Worm (Caenorhabditis elegans) whole organism, young adult: ENCODE data around the gene dlat-2.

Experiments used
- C17E4.6 ChIP-seq: fragments of 200-800 bp; sonication (Bioruptor generic); IDR thresholded peaks from 2 replicates; pipeline ENCODE4 v1.3.6; 2022; ENCODE audit warnings: missing genetic modification reagents, missing genetic modification characterization, missing compliant biosample characterization
- F10E7.11 ChIP-seq: sonication (generic microtip); optimal IDR thresholded peaks from 2 replicates; lab custom pipeline; 2017; ENCODE audit warnings: mild to moderate bottlenecking, missing genetic modification characterization, moderate library complexity, missing compliant biosample characterization
- F22D6.2 ChIP-seq: sonication (generic microtip); optimal IDR thresholded peaks from 2 replicates; lab custom pipeline; 2016; ENCODE audit warnings: mild to moderate bottlenecking, missing genetic modification characterization, missing compliant biosample characterization
- F23B12.7 ChIP-seq: sonication (generic microtip); optimal IDR thresholded peaks from 2 replicates; lab custom pipeline; 2017; ENCODE audit warnings: missing genetic modification characterization, mild to moderate bottlenecking, missing compliant biosample characterization, antibody characterized with exemption, moderate library complexity; ENCODE audit not compliant: insufficient read depth
- F37B4.10 ChIP-seq: fragments of 200-800 bp; sonication (Bioruptor generic); IDR thresholded peaks from 2 replicates; pipeline ENCODE4 v1.3.6; 2022; ENCODE audit warnings: missing genetic modification characterization, missing compliant biosample characterization
- K11D2.4 ChIP-seq: fragments of 200-800 bp; sonication (Bioruptor generic); IDR thresholded peaks from 2 replicates; pipeline ENCODE4 v1.3.6; 2022; ENCODE audit warnings: missing genetic modification reagents, missing genetic modification characterization, missing compliant biosample characterization
- T07F8.4 ChIP-seq: sonication (generic microtip); optimal IDR thresholded peaks from 2 replicates; lab custom pipeline; 2016; ENCODE audit warnings: mild to moderate bottlenecking, missing genetic modification characterization, moderate library complexity, missing compliant biosample characterization
- bed-2 ChIP-seq: fragments of 200-800 bp; sonication (Bioruptor generic); IDR thresholded peaks from 2 replicates; pipeline ENCODE4 v1.3.6; 2022; ENCODE audit warnings: missing genetic modification reagents, missing genetic modification characterization, missing compliant biosample characterization
- cebp-2 ChIP-seq: fragments of 200-800 bp; sonication (Bioruptor generic); IDR thresholded peaks from 2 replicates; pipeline ENCODE4 v1.3.6; 2022; ENCODE audit warnings: missing genetic modification characterization, missing compliant biosample characterization
- ceh-100 ChIP-seq: fragments of 200-800 bp; sonication (Bioruptor generic); IDR thresholded peaks from 2 replicates; pipeline ENCODE4 v1.3.6; 2022; ENCODE audit warnings: missing genetic modification reagents, missing genetic modification characterization, missing compliant biosample characterization
- ceh-27 ChIP-seq: fragments of 200-800 bp; sonication (Bioruptor generic); optimal IDR thresholded peaks from 2 replicates; lab custom pipeline; 2018; ENCODE audit warnings: mild to moderate bottlenecking, missing genetic modification characterization, moderate library complexity, missing compliant biosample characterization
- ceh-40 ChIP-seq: fragments of 200-800 bp; sonication (Bioruptor generic); IDR thresholded peaks from 2 replicates; pipeline ENCODE4 v1.3.6; 2022; ENCODE audit warnings: missing genetic modification characterization, missing compliant biosample characterization
- ceh-58 ChIP-seq: fragments of 200-800 bp; sonication (Bioruptor generic); IDR thresholded peaks from 2 replicates; pipeline ENCODE4 v1.3.6; 2022; ENCODE audit warnings: missing genetic modification characterization, missing compliant biosample characterization
- dox-1 ChIP-seq: fragments of 200-800 bp; sonication (Bioruptor generic); IDR thresholded peaks from 2 replicates; pipeline ENCODE4 v1.3.6; 2022; ENCODE audit warnings: missing genetic modification reagents, missing genetic modification characterization, missing compliant biosample characterization
- egrh-3 ChIP-seq: fragments of 200-800 bp; sonication (Bioruptor generic); IDR thresholded peaks from 2 replicates; pipeline ENCODE4 v1.3.6; 2022; ENCODE audit warnings: missing genetic modification reagents, missing genetic modification characterization, missing compliant biosample characterization
- gei-17 ChIP-seq: fragments of 200-800 bp; sonication (Bioruptor generic); optimal IDR thresholded peaks from 2 replicates; lab custom pipeline; 2018; ENCODE audit warnings: mild to moderate bottlenecking, missing genetic modification characterization, missing compliant biosample characterization
- hlh-26 ChIP-seq: fragments of 200-800 bp; sonication (Bioruptor generic); conservative IDR thresholded peaks from 2 replicates; pipeline ENCODE4 v1.3.6; 2022; ENCODE audit warnings: missing genetic modification reagents, missing genetic modification characterization, missing compliant biosample characterization
- hmg-20 ChIP-seq: fragments of 200-800 bp; sonication (Bioruptor generic); IDR thresholded peaks from 2 replicates; pipeline ENCODE4 v1.3.6; 2022; ENCODE audit warnings: missing genetic modification reagents, missing genetic modification characterization, missing compliant biosample characterization
- hrde-1 ChIP-seq: sonication (generic microtip); optimal IDR thresholded peaks from 2 replicates; lab custom pipeline; 2016; ENCODE audit warnings: missing genetic modification characterization, mild to moderate bottlenecking, missing compliant biosample characterization, moderate library complexity, missing genotype, missing genetic modification reagents, borderline replicate concordance
- let-607 ChIP-seq, 2 experiments: fragments of 200-800 bp in 1 of 2; sonication (Bioruptor generic) in 1 of 2; sonication (generic microtip) in 1 of 2; optimal IDR thresholded peaks; 2 replicates each; lab custom pipeline; 2016 to 2018; ENCODE audit warnings: mild to moderate bottlenecking in 2 of 2, missing compliant biosample characterization in 2 of 2, missing genetic modification characterization in 2 of 2, moderate library complexity in 2 of 2, missing genotype in 1 of 2
- lin-35 ChIP-seq, 3 experiments: fragments of 150-350 bp in 2 of 3; sonication (generic microtip) in 1 of 3; optimal IDR thresholded peaks; 2 replicates each; lab custom pipeline; 2014 to 2018; ENCODE audit warnings: missing biosample characterization in 3 of 3, missing genetic modification characterization in 3 of 3, missing genetic modification reagents in 3 of 3
- lin-40 ChIP-seq: sonication (generic microtip); optimal IDR thresholded peaks from 2 replicates; lab custom pipeline; 2016; ENCODE audit warnings: missing genetic modification characterization, mild to moderate bottlenecking, missing compliant biosample characterization, missing genotype, missing genetic modification reagents
- madf-6 ChIP-seq: fragments of 200-800 bp; sonication (Bioruptor generic); IDR thresholded peaks from 2 replicates; pipeline ENCODE4 v1.3.6; 2022; ENCODE audit warnings: missing genetic modification reagents, missing genetic modification characterization, missing compliant biosample characterization
- madf-8 ChIP-seq: fragments of 200-800 bp; sonication (Bioruptor generic); conservative IDR thresholded peaks from 2 replicates; pipeline ENCODE4 v1.3.6; 2022; ENCODE audit warnings: missing genetic modification reagents, missing genetic modification characterization, missing compliant biosample characterization
- mcd-1 ChIP-seq: fragments of 200-800 bp; sonication (Bioruptor generic); IDR thresholded peaks from 2 replicates; pipeline ENCODE4 v1.3.6; 2022; ENCODE audit warnings: missing genetic modification reagents, missing genetic modification characterization, missing compliant biosample characterization
- mes-4 ChIP-seq: sonication (generic microtip); optimal IDR thresholded peaks from 2 replicates; lab custom pipeline; 2016; ENCODE audit warnings: missing genotype, missing genetic modification characterization, missing compliant biosample characterization
- nhr-120 ChIP-seq: fragments of 200-800 bp; sonication (Bioruptor generic); IDR thresholded peaks from 2 replicates; pipeline ENCODE4 v1.3.6; 2022; ENCODE audit warnings: missing genetic modification characterization, missing compliant biosample characterization
- nhr-80 ChIP-seq: sonication (generic microtip); optimal IDR thresholded peaks from 2 replicates; lab custom pipeline; 2016; ENCODE audit warnings: missing genetic modification characterization, missing compliant biosample characterization
- pha-4 ChIP-seq: fragments of 150-350 bp; sonication (generic microtip); optimal IDR thresholded peaks from 2 replicates; lab custom pipeline; 2014; ENCODE audit warnings: missing biosample characterization, missing genetic modification reagents, missing genetic modification characterization
- rec-8 ChIP-seq, 2 experiments: sonication (generic microtip); optimal IDR thresholded peaks; 2 replicates each; lab custom pipeline; 2016; ENCODE audit warnings: mild to moderate bottlenecking in 2 of 2, missing genetic modification characterization in 2 of 2, missing genetic modification reagents in 2 of 2, missing genotype in 2 of 2, missing biosample characterization in 1 of 2, missing compliant biosample characterization in 1 of 2, moderate library complexity in 1 of 2
- rpc-1 ChIP-seq, 2 experiments: fragments of 150-350 bp in 1 of 2; sonication (generic microtip) in 1 of 2; optimal IDR thresholded peaks; 2 replicates each; lab custom pipeline; 2014 to 2018; ENCODE audit warnings: missing biosample characterization in 1 of 2, missing genetic modification characterization in 1 of 2, missing genetic modification reagents in 1 of 2, missing genotype in 1 of 2
- snpc-1.1 ChIP-seq: sonication (generic microtip); optimal IDR thresholded peaks from 2 replicates; lab custom pipeline; 2017; ENCODE audit warnings: missing genetic modification characterization, mild to moderate bottlenecking, missing compliant biosample characterization, antibody characterized with exemption, moderate library complexity, missing genotype, missing genetic modification reagents; ENCODE audit not compliant: insufficient read depth
- snpc-1.3 ChIP-seq: sonication (generic microtip); optimal IDR thresholded peaks from 2 replicates; lab custom pipeline; 2017; ENCODE audit warnings: missing genetic modification characterization, mild to moderate bottlenecking, missing compliant biosample characterization, antibody characterized with exemption, moderate library complexity, missing genotype, missing genetic modification reagents; ENCODE audit not compliant: insufficient read depth
- snpc-4 ChIP-seq, 5 experiments: fragments of 150-350 bp in 1 of 5; sonication (generic microtip) in 4 of 5; optimal IDR thresholded peaks; 2 replicates each; lab custom pipeline; 2014 to 2018; ENCODE audit warnings: missing genetic modification characterization in 5 of 5, missing biosample characterization in 3 of 5, antibody characterized with exemption in 2 of 5, mild to moderate bottlenecking in 2 of 5, missing compliant biosample characterization in 2 of 5, missing genotype in 2 of 5, moderate library complexity in 2 of 5, missing genetic modification reagents in 1 of 5
- sptf-2 ChIP-seq: fragments of 200-800 bp; sonication (Bioruptor generic); optimal IDR thresholded peaks from 2 replicates; lab custom pipeline; 2018; ENCODE audit warnings: mild to moderate bottlenecking, missing genetic modification characterization, missing compliant biosample characterization
- tbp1 ChIP-seq: fragments of 200-800 bp; sonication (Bioruptor generic); optimal IDR thresholded peaks from 2 replicates; lab custom pipeline; 2018; ENCODE audit warnings: mild to moderate bottlenecking, missing genetic modification characterization, missing compliant biosample characterization
- ztf-26 ChIP-seq: sonication (generic microtip); optimal IDR thresholded peaks from 2 replicates; lab custom pipeline; 2017; ENCODE audit warnings: missing genetic modification characterization, missing compliant biosample characterization

dlat-2 gene

ce11 chrIV:17383046-17383445 lies 2.6 kb downstream of the dlat-2 start, which contains the start of gene C30H6.12:
C30H6.12 (plus strand) TSS chrIV:17383346.
- TF ChIP-seq F23B12.7 (tag; lab: Kevin White, UChicago) (no peak), hlh-26 (GFP tag; lab: Robert Waterston, UW) (no peak), snpc-1.3 (tag; lab: Kevin White, UChicago) (no peak), snpc-1.1 (tag; lab: Kevin White, UChicago) (no peak), dox-1 (GFP tag; lab: Robert Waterston, UW) (no peak), snpc-4 (GFP tag; optimal IDR thresholded peaks at IDR 0.05; lab: Kevin White, UChicago) (no peak), snpc-4 (tag; optimal IDR thresholded peaks at IDR 0.05; lab: Kevin White, UChicago) (no peak), let-607 (tag; optimal IDR thresholded peaks at IDR 0.05; lab: Kevin White, UChicago) (no peak), ztf-26 (tag; lab: Kevin White, UChicago) (no peak), F10E7.11 (tag; lab: Kevin White, UChicago) (no peak), ceh-27 (GFP tag; lab: Kevin White, UChicago) (no peak), rec-8 (tag; optimal IDR thresholded peaks at IDR 0.05; lab: Kevin White, UChicago) (no peak), gei-17 (GFP tag; lab: Kevin White, UChicago) (no peak), mcd-1 (GFP tag; lab: Robert Waterston, UW) (no peak), egrh-3 (GFP tag; lab: Robert Waterston, UW) (no peak), K11D2.4 (GFP tag; lab: Robert Waterston, UW) (no peak), hrde-1 (tag; lab: Kevin White, UChicago) (no peak), sptf-2 (GFP tag; lab: Kevin White, UChicago) (no peak)

ce11 chrIV:17387442-17387967 lies 7.1 kb downstream of the dlat-2 start, which contains the start of gene T02D1.8:
T02D1.8 (minus strand) TSS chrIV:17387492.
- TF ChIP-seq pha-4 (tag; lab: Kevin White, UChicago) (no peak), F37B4.10 (GFP tag; lab: Robert Waterston, UW) (no peak), F22D6.2 (tag; lab: Kevin White, UChicago) (no peak), egrh-3 (GFP tag; lab: Robert Waterston, UW) (no peak), cebp-2 (GFP tag; lab: Robert Waterston, UW) (no peak), madf-6 (no peak), tbp1 (GFP tag; lab: Kevin White, UChicago) (no peak), nhr-120 (GFP tag; lab: Robert Waterston, UW) (no peak), rpc-1 (optimal IDR thresholded peaks at IDR 0.05; lab: Kevin White, UChicago) (no peak), rpc-1 (tag; optimal IDR thresholded peaks at IDR 0.05; lab: Kevin White, UChicago) (no peak), lin-40 (tag; lab: Kevin White, UChicago) (no peak), lin-35 (GFP tag; optimal IDR thresholded peaks at IDR 0.05; lab: Kevin White, UChicago) (no peak), nhr-80 (peak; percentile 86), bed-2 (GFP tag; lab: Robert Waterston, UW) (no peak), let-607 (tag; optimal IDR thresholded peaks at IDR 0.05; lab: Kevin White, UChicago) (peak; percentile 18 to 49), madf-8 (GFP tag; lab: Robert Waterston, UW) (no peak), mes-4 (no peak), hmg-20 (GFP tag; lab: Robert Waterston, UW) (no peak), ceh-100 (no peak)

ce11 chrIV:17395910-17396309 lies 15.5 kb downstream of the dlat-2 start, which contains the start of gene sru-15:
sru-15 (plus strand) TSS chrIV:17396210.
- TF ChIP-seq C17E4.6 (GFP tag; lab: Robert Waterston, UW) (no peak), T07F8.4 (tag; lab: Kevin White, UChicago) (no peak), madf-6 (no peak), ceh-58 (GFP tag; lab: Robert Waterston, UW) (no peak), ceh-40 (GFP tag; lab: Robert Waterston, UW) (no peak)
